Fruit fly (Drosophila melanogaster) whole organism, embryonic: ENCODE measurements around the gene CG7333.

ENCODE experiments used
- CG11723 ChIP-seq: fragments of 200-800 bp; sonication (Bioruptor generic); optimal IDR thresholded peaks from 2 replicates; lab custom pipeline; 2017; ENCODE audit warnings: missing biosample characterization, mild to moderate bottlenecking, missing genetic modification characterization
- CG14667 ChIP-seq: fragments of 200-800 bp; sonication (Bioruptor generic); IDR thresholded peaks from 2 replicates; pipeline ENCODE4 v1.3.6; 2022; ENCODE audit warnings: missing biosample characterization, missing genetic modification characterization
- CG1603 ChIP-seq: fragments of 200-800 bp; sonication (Bioruptor generic); optimal IDR thresholded peaks from 2 replicates; lab custom pipeline; 2019; ENCODE audit warnings: missing biosample characterization, mild to moderate bottlenecking, missing genetic modification characterization, moderate library complexity
- CG1647 ChIP-seq: fragments of 200-800 bp; sonication (Bioruptor generic); optimal IDR thresholded peaks from 3 replicates; lab custom pipeline; 2016; ENCODE audit warnings: missing biosample characterization, missing genetic modification characterization
- CG16779 ChIP-seq: fragments of 200-800 bp; sonication (Bioruptor generic); IDR thresholded peaks from 2 replicates; pipeline ENCODE4 v1.3.6; 2022; ENCODE audit warnings: missing biosample characterization, missing genetic modification characterization
- CG16813 ChIP-seq: fragments of 200-800 bp; sonication (Bioruptor generic); IDR thresholded peaks from 3 replicates; pipeline ENCODE4 v1.3.6; 2022; ENCODE audit warnings: missing biosample characterization, missing genetic modification characterization; ENCODE audit not compliant: partially characterized antibody
- CG17802 ChIP-seq: fragments of 200-800 bp; sonication (Bioruptor generic); optimal IDR thresholded peaks from 2 replicates; lab custom pipeline; 2018; ENCODE audit warnings: missing biosample characterization, mild to moderate bottlenecking, missing genetic modification characterization, moderate library complexity
- CG17829 ChIP-seq: fragments of 200-800 bp; optimal IDR thresholded peaks from 2 replicates; lab custom pipeline; 2019; ENCODE audit warnings: missing biosample characterization, mild to moderate bottlenecking, missing genetic modification characterization, moderate library complexity
- CG17912 ChIP-seq: fragments of 200-800 bp; sonication (Bioruptor generic); optimal IDR thresholded peaks from 2 replicates; lab custom pipeline; 2018; ENCODE audit warnings: missing biosample characterization, mild to moderate bottlenecking, missing genetic modification characterization
- CG18262 ChIP-seq: fragments of 200-800 bp; optimal IDR thresholded peaks from 3 replicates; lab custom pipeline; 2019; ENCODE audit warnings: missing biosample characterization, mild to moderate bottlenecking, missing genetic modification characterization, moderate library complexity
- CG18599 ChIP-seq: fragments of 200-800 bp; sonication (Bioruptor generic); optimal IDR thresholded peaks from 3 replicates; lab custom pipeline; 2017; ENCODE audit warnings: missing biosample characterization, missing genetic modification characterization, mild to moderate bottlenecking, moderate library complexity, missing genetic modification reagents
- CG2712 ChIP-seq: fragments of 200-800 bp; optimal IDR thresholded peaks from 3 replicates; lab custom pipeline; 2019; ENCODE audit warnings: missing biosample characterization, mild to moderate bottlenecking, missing genetic modification characterization, moderate library complexity
- CG30020 ChIP-seq: fragments of 200-800 bp; optimal IDR thresholded peaks from 2 replicates; lab custom pipeline; 2019; ENCODE audit warnings: missing biosample characterization, mild to moderate bottlenecking, missing genetic modification characterization, moderate library complexity
- CG3407 ChIP-seq: fragments of 200-800 bp; sonication (Bioruptor generic); optimal IDR thresholded peaks from 2 replicates; lab custom pipeline; 2018; ENCODE audit warnings: missing biosample characterization, mild to moderate bottlenecking, missing genetic modification characterization
- CG34422 ChIP-seq: fragments of 200-800 bp; sonication (Bioruptor generic); IDR thresholded peaks from 3 replicates; pipeline ENCODE4 v1.3.6; 2022; ENCODE audit warnings: missing biosample characterization, missing genetic modification characterization
- CG4328 ChIP-seq: fragments of 200-800 bp; sonication (Bioruptor generic); optimal IDR thresholded peaks from 3 replicates; lab custom pipeline; 2017; ENCODE audit warnings: missing biosample characterization, missing genetic modification reagents, missing genetic modification characterization
- CG4730 ChIP-seq: fragments of 200-800 bp; sonication (Bioruptor generic); IDR thresholded peaks from 2 replicates; pipeline ENCODE4 v1.3.6; 2022; ENCODE audit warnings: missing biosample characterization, missing genetic modification characterization
- CG6175 ChIP-seq: fragments of 200-800 bp; sonication (Bioruptor generic); IDR thresholded peaks from 3 replicates; pipeline ENCODE4 v1.3.6; 2022; ENCODE audit warnings: missing biosample characterization, missing genetic modification characterization
- CG6791 ChIP-seq: fragments of 200-800 bp; sonication (Bioruptor generic); IDR thresholded peaks from 3 replicates; pipeline ENCODE4 v1.3.6; 2022; ENCODE audit warnings: missing biosample characterization, missing genetic modification characterization; ENCODE audit not compliant: partially characterized antibody
- CG6854 ChIP-seq: fragments of 200-800 bp; sonication (Bioruptor generic); optimal IDR thresholded peaks from 3 replicates; lab custom pipeline; 2017; ENCODE audit warnings: missing biosample characterization, mild to moderate bottlenecking, missing genetic modification characterization
- CG7556 ChIP-seq: fragments of 200-800 bp; sonication (Bioruptor generic); optimal IDR thresholded peaks from 2 replicates; lab custom pipeline; 2017; ENCODE audit warnings: missing biosample characterization, mild to moderate bottlenecking, missing genetic modification characterization
- CG8765 ChIP-seq: fragments of 200-800 bp; sonication (Bioruptor generic); IDR thresholded peaks from 2 replicates; pipeline ENCODE4 v1.3.6; 2022; ENCODE audit warnings: missing biosample characterization, missing genetic modification characterization
- CG8924 ChIP-seq: fragments of 200-800 bp; optimal IDR thresholded peaks from 3 replicates; lab custom pipeline; 2019; ENCODE audit warnings: missing biosample characterization, mild to moderate bottlenecking, missing genetic modification characterization, moderate library complexity
- CG9797 ChIP-seq: fragments of 200-800 bp; sonication (Bioruptor generic); optimal IDR thresholded peaks from 3 replicates; lab custom pipeline; 2018; ENCODE audit warnings: missing biosample characterization, mild to moderate bottlenecking, missing genetic modification characterization
- CG9876 ChIP-seq: fragments of 200-800 bp; sonication (Bioruptor generic); optimal IDR thresholded peaks from 2 replicates; lab custom pipeline; 2016; ENCODE audit warnings: missing biosample characterization, missing genetic modification characterization
- D19A ChIP-seq: fragments of 200-800 bp; optimal IDR thresholded peaks from 3 replicates; lab custom pipeline; 2019; ENCODE audit warnings: missing biosample characterization, mild to moderate bottlenecking, missing genetic modification characterization, moderate library complexity
- Dbx ChIP-seq: fragments of 200-800 bp; sonication (Bioruptor generic); IDR thresholded peaks from 3 replicates; pipeline ENCODE4 v1.3.6; 2022; ENCODE audit warnings: missing biosample characterization, missing genetic modification characterization
- Dip3 ChIP-seq: fragments of 200-800 bp; sonication (Bioruptor generic); optimal IDR thresholded peaks from 3 replicates; lab custom pipeline; 2016; ENCODE audit warnings: missing biosample characterization, missing genetic modification characterization
- Doc2 ChIP-seq: fragments of 200-800 bp; sonication (Bioruptor generic); IDR thresholded peaks from 2 replicates; pipeline ENCODE4 v1.3.6; 2022; ENCODE audit warnings: missing biosample characterization, missing genetic modification characterization
- Doc3 ChIP-seq: fragments of 200-800 bp; sonication (Bioruptor generic); IDR thresholded peaks from 3 replicates; pipeline ENCODE4 v1.3.6; 2022; ENCODE audit warnings: missing biosample characterization, missing genetic modification characterization; ENCODE audit not compliant: partially characterized antibody
- E2f1 ChIP-seq: fragments of 200-800 bp; sonication (Bioruptor generic); IDR thresholded peaks from 2 replicates; pipeline ENCODE4 v1.3.6; 2022; ENCODE audit warnings: missing biosample characterization, missing genetic modification characterization
- Hr51 ChIP-seq, 2 experiments: fragments of 200-800 bp; sonication (Bioruptor generic); optimal IDR thresholded peaks; 2 replicates in 1 of 2; 3 replicates in 1 of 2; lab custom pipeline; 2016 to 2018; ENCODE audit warnings: missing biosample characterization in 2 of 2, missing genetic modification characterization in 2 of 2, mild to moderate bottlenecking in 1 of 2, moderate library complexity in 1 of 2
- Sin3A ChIP-seq: fragments of >200 bp; optimal IDR thresholded peaks from 2 replicates; lab custom pipeline; 2018
- TFAM ChIP-seq: fragments of 200-800 bp; sonication (Bioruptor generic); optimal IDR thresholded peaks from 2 replicates; lab custom pipeline; 2017; ENCODE audit warnings: missing biosample characterization, missing genetic modification characterization, inconsistent platforms
- Xrp1 ChIP-seq: fragments of 200-800 bp; sonication (Bioruptor generic); IDR thresholded peaks from 2 replicates; pipeline ENCODE4 v1.3.6; 2022; ENCODE audit warnings: missing biosample characterization, missing genetic modification characterization
- YL-1 ChIP-seq: fragments of 200-800 bp; sonication (Bioruptor generic); optimal IDR thresholded peaks from 3 replicates; lab custom pipeline; 2017; ENCODE audit warnings: missing biosample characterization, mild to moderate bottlenecking, missing genetic modification characterization
- ara ChIP-seq: fragments of 200-800 bp; sonication (Bioruptor generic); IDR thresholded peaks from 2 replicates; pipeline ENCODE4 v1.3.6; 2022; ENCODE audit warnings: missing biosample characterization, missing genetic modification characterization
- ash1 ChIP-seq: fragments of 200-800 bp; sonication (Bioruptor generic); optimal IDR thresholded peaks from 2 replicates; lab custom pipeline; 2018; ENCODE audit warnings: missing biosample characterization, mild to moderate bottlenecking, missing genetic modification characterization
- corto ChIP-seq: fragments of 200-800 bp; sonication (Bioruptor generic); optimal IDR thresholded peaks from 2 replicates; lab custom pipeline; 2016; ENCODE audit warnings: missing biosample characterization, mild to moderate bottlenecking, missing genetic modification characterization, moderate library complexity
- crol ChIP-seq: fragments of 200-800 bp; sonication (Bioruptor generic); IDR thresholded peaks from 2 replicates; pipeline ENCODE4 v1.3.6; 2022; ENCODE audit warnings: missing biosample characterization, missing genetic modification characterization
- danr ChIP-seq: fragments of 200-800 bp; sonication (Bioruptor generic); IDR thresholded peaks from 2 replicates; pipeline ENCODE4 v1.3.6; 2022; ENCODE audit warnings: missing biosample characterization, missing genetic modification characterization
- eve ChIP-seq, 2 experiments: fragments of >200 bp; optimal IDR thresholded peaks; 2 replicates each; lab custom pipeline; 2017; ENCODE audit warnings: missing biosample characterization in 2 of 2, missing genetic modification characterization in 2 of 2
- fru ChIP-seq: fragments of >200 bp; optimal IDR thresholded peaks from 2 replicates; lab custom pipeline; 2017
- ftz-f1 ChIP-seq: fragments of 200-800 bp; sonication (Bioruptor generic); optimal IDR thresholded peaks from 2 replicates; lab custom pipeline; 2016; ENCODE audit warnings: missing biosample characterization, missing genetic modification characterization
- jumu ChIP-seq: fragments of 200-800 bp; sonication (Bioruptor generic); optimal IDR thresholded peaks from 3 replicates; lab custom pipeline; 2016; ENCODE audit warnings: missing biosample characterization, missing genetic modification characterization
- lilli ChIP-seq: fragments of 200-800 bp; sonication (Bioruptor generic); optimal IDR thresholded peaks from 3 replicates; lab custom pipeline; 2016; ENCODE audit warnings: missing biosample characterization, missing genetic modification characterization
- pros ChIP-seq: fragments of 200-800 bp; sonication (Bioruptor generic); optimal IDR thresholded peaks from 3 replicates; lab custom pipeline; 2019; ENCODE audit warnings: missing biosample characterization, mild to moderate bottlenecking, missing genetic modification characterization, moderate library complexity
- shn ChIP-seq: fragments of 200-800 bp; sonication (Bioruptor generic); optimal IDR thresholded peaks from 3 replicates; lab custom pipeline; 2016; ENCODE audit warnings: missing biosample characterization, missing genetic modification characterization
- sna ChIP-seq: fragments of 200-800 bp; sonication (Bioruptor generic); IDR thresholded peaks from 2 replicates; pipeline ENCODE4 v1.3.6; 2022; ENCODE audit warnings: missing biosample characterization, missing genetic modification characterization; ENCODE audit not compliant: partially characterized antibody
- unc-4 ChIP-seq: fragments of 200-800 bp; sonication (Bioruptor generic); IDR thresholded peaks from 2 replicates; pipeline ENCODE4 v1.3.6; 2022; ENCODE audit warnings: missing biosample characterization, missing genetic modification characterization; ENCODE audit not compliant: partially characterized antibody
- wek ChIP-seq: fragments of 200-800 bp; sonication (Bioruptor generic); optimal IDR thresholded peaks from 3 replicates; lab custom pipeline; 2018; ENCODE audit warnings: missing biosample characterization, mild to moderate bottlenecking, missing genetic modification characterization, moderate library complexity
- zfh2 ChIP-seq: fragments of 200-800 bp; sonication (Bioruptor generic); optimal IDR thresholded peaks from 2 replicates; lab custom pipeline; 2016; ENCODE audit warnings: missing biosample characterization, missing genetic modification characterization

Gene CG7333

dm6 chr3R:19583311-19583710, 17.1 kb upstream of the CG7333 start (continued):
- TF ChIP-seq wek = no peak
- no peak for TF ChIP-seq pros (GFP tag; lab: Kevin White, UChicago)
- TF ChIP-seq CG17829 (tag; lab: Kevin White, UChicago) = peak; percentile 11
- TF ChIP-seq Sin3A (lab: Kevin White, UChicago) = no peak
- TF ChIP-seq CG1647 (GFP tag; lab: Kevin White, UChicago) = no peak
- TF ChIP-seq Dbx (GFP tag; lab: Robert Waterston, UW) = no peak
- no peak for TF ChIP-seq CG14667 (GFP tag; lab: Robert Waterston, UW)
- TF ChIP-seq Dip3 = no peak
- TF ChIP-seq CG16779 (GFP tag; lab: Robert Waterston, UW) = no peak
- TF ChIP-seq YL-1 (GFP tag; lab: Kevin White, UChicago) = no peak
- no peak for TF ChIP-seq CG4730
- no peak for TF ChIP-seq ash1 (GFP tag; lab: Kevin White, UChicago)
- TF ChIP-seq CG16813 = 0 out of 3 replicates have a peak, but pooled peaks have one; percentile 45
- no peak for TF ChIP-seq CG11723
- peak; percentile 37 for TF ChIP-seq D19A (tag; lab: Kevin White, UChicago)
- 0 out of 3 replicates have a peak, but pooled peaks have one; percentile 11 for TF ChIP-seq CG6791 (GFP tag; lab: Robert Waterston, UW)
- peak; percentile 34; the same call in 1 of the 2 replicates for TF ChIP-seq Xrp1
- no peak for TF ChIP-seq CG6175 (GFP tag; lab: Robert Waterston, UW)
- no peak for TF ChIP-seq lilli
- TF ChIP-seq CG8924 = no peak
- TF ChIP-seq crol (GFP tag; lab: Robert Waterston, UW) = no peak
- no peak for TF ChIP-seq CG4328 (GFP tag; lab: Kevin White, UChicago)
- no peak for TF ChIP-seq CG17802 (tag; lab: Kevin White, UChicago)
- TF ChIP-seq CG18599 = no peak
- TF ChIP-seq ftz-f1 (GFP tag; lab: Kevin White, UChicago) = no peak
- TF ChIP-seq CG6854 (GFP tag; lab: Kevin White, UChicago) = no peak
- no peak for TF ChIP-seq CG9797 (GFP tag; lab: Kevin White, UChicago)
- peak; percentile 61 for TF ChIP-seq Doc3 (GFP tag; lab: Robert Waterston, UW)
- no peak for TF ChIP-seq CG8765 (GFP tag; lab: Robert Waterston, UW)
- no peak for TF ChIP-seq shn
- TF ChIP-seq fru (lab: Kevin White, UChicago) = no peak
- TF ChIP-seq eve (GFP tag; optimal IDR thresholded peaks at IDR 0.05; lab: Kevin White, UChicago) = no peak
- TF ChIP-seq CG1603 (tag; lab: Kevin White, UChicago) = peak; percentile 4
- TF ChIP-seq CG30020 (tag; lab: Kevin White, UChicago) = no peak
- TF ChIP-seq sna (GFP tag; lab: Robert Waterston, UW) = peak; percentile 41; the same call in 1 of the 2 replicates
- TF ChIP-seq CG7556 (GFP tag; lab: Kevin White, UChicago) = no peak
- no peak for TF ChIP-seq danr
- TF ChIP-seq Doc2 (GFP tag; lab: Robert Waterston, UW) = no peak
- peak; percentile 40 for TF ChIP-seq CG2712 (tag; lab: Kevin White, UChicago)
- no peak for TF ChIP-seq E2f1 (GFP tag; lab: Robert Waterston, UW)
- TF ChIP-seq CG18262 (tag; lab: Kevin White, UChicago) = peak; percentile 57
- peak; percentile 24; the same call in 1 of the 2 replicates for TF ChIP-seq ara
- TF ChIP-seq unc-4 (GFP tag; lab: Robert Waterston, UW) = 0 out of 2 replicates have a peak, but pooled peaks have one; percentile 23
- TF ChIP-seq CG9876 (GFP tag; lab: Kevin White, UChicago) = no peak
- no peak for TF ChIP-seq CG17912
- TF ChIP-seq CG3407 (GFP tag; lab: Kevin White, UChicago) = no peak
- TF ChIP-seq jumu (GFP tag; lab: Kevin White, UChicago) = no peak
- no peak for TF ChIP-seq zfh2 (GFP tag; lab: Kevin White, UChicago)
- TF ChIP-seq Hr51 (GFP tag; optimal IDR thresholded peaks at IDR 0.05; lab: Kevin White, UChicago) = no peak
- no peak for TF ChIP-seq CG34422 (GFP tag; lab: Robert Waterston, UW)
- no peak for TF ChIP-seq TFAM (GFP tag; lab: Kevin White, UChicago)
- no peak for TF ChIP-seq corto (GFP tag; lab: Kevin White, UChicago)
